Worm (Caenorhabditis elegans) whole organism, late embryonic: ENCODE measurements around the gene B0001.8.

Experiments
- C08G9.2 ChIP-seq: sonication (generic microtip); optimal IDR thresholded peaks from 2 replicates; lab custom pipeline; 2016; ENCODE audit warnings: mild to moderate bottlenecking, missing genetic modification characterization, moderate library complexity, missing compliant biosample characterization
- K02D7.2 ChIP-seq: sonication (generic microtip); optimal IDR thresholded peaks from 2 replicates; lab custom pipeline; 2017; ENCODE audit warnings: mild to moderate bottlenecking, missing genetic modification characterization, missing compliant biosample characterization
- K09A11.1 ChIP-seq: sonication (generic microtip); optimal IDR thresholded peaks from 2 replicates; lab custom pipeline; 2017; ENCODE audit warnings: antibody characterized with exemption, mild to moderate bottlenecking, missing genetic modification characterization, missing compliant biosample characterization; ENCODE audit not compliant: insufficient read depth
- Y22D7AL.16 ChIP-seq: sonication (generic microtip); optimal IDR thresholded peaks from 2 replicates; lab custom pipeline; 2016; ENCODE audit warnings: missing genetic modification characterization, missing compliant biosample characterization
- ama-1 ChIP-seq: fragments of 150-350 bp; optimal IDR thresholded peaks from 2 replicates; lab custom pipeline; 2014
- ceh-14 ChIP-seq: sonication (generic microtip); optimal IDR thresholded peaks from 2 replicates; lab custom pipeline; 2016; ENCODE audit warnings: missing genotype, missing genetic modification characterization, missing compliant biosample characterization
- ceh-19 ChIP-seq: fragments of 200-800 bp; sonication (Bioruptor generic); optimal IDR thresholded peaks from 2 replicates; lab custom pipeline; 2018; ENCODE audit warnings: mild to moderate bottlenecking, missing genetic modification characterization, missing compliant biosample characterization
- ceh-24 ChIP-seq: sonication (generic microtip); optimal IDR thresholded peaks from 2 replicates; lab custom pipeline; 2016; ENCODE audit warnings: mild to moderate bottlenecking, missing genetic modification characterization, missing compliant biosample characterization
- ceh-31 ChIP-seq: sonication (generic microtip); optimal IDR thresholded peaks from 2 replicates; lab custom pipeline; 2016; ENCODE audit warnings: missing genetic modification characterization, missing compliant biosample characterization
- ceh-34 ChIP-seq: sonication (generic microtip); optimal IDR thresholded peaks from 2 replicates; lab custom pipeline; 2016; ENCODE audit warnings: mild to moderate bottlenecking, missing genetic modification characterization, missing compliant biosample characterization
- ceh-45 ChIP-seq: fragments of 200-800 bp; sonication (Bioruptor generic); IDR thresholded peaks from 2 replicates; pipeline ENCODE4 v1.3.6; 2022; ENCODE audit warnings: missing genetic modification reagents, missing genetic modification characterization, missing compliant biosample characterization
- ceh-48 ChIP-seq: sonication (generic microtip); optimal IDR thresholded peaks from 2 replicates; lab custom pipeline; 2016; ENCODE audit warnings: missing genetic modification characterization, inconsistent platforms, missing compliant biosample characterization
- che-1 ChIP-seq: sonication (generic microtip); optimal IDR thresholded peaks from 2 replicates; lab custom pipeline; 2016; ENCODE audit warnings: mild to moderate bottlenecking, missing genetic modification characterization, missing compliant biosample characterization
- dmd-4 ChIP-seq: sonication (generic microtip); optimal IDR thresholded peaks from 2 replicates; lab custom pipeline; 2016; ENCODE audit warnings: borderline replicate concordance, missing genetic modification characterization, missing compliant biosample characterization
- dve-1 ChIP-seq: sonication (generic microtip); optimal IDR thresholded peaks from 2 replicates; lab custom pipeline; 2017; ENCODE audit warnings: antibody characterized with exemption, mild to moderate bottlenecking, missing genetic modification characterization, missing compliant biosample characterization
- elt-2 ChIP-seq: sonication (generic microtip); optimal IDR thresholded peaks from 2 replicates; lab custom pipeline; 2016; ENCODE audit warnings: missing genetic modification reagents, missing genetic modification characterization, missing compliant biosample characterization
- ets-4 ChIP-seq: sonication (generic microtip); optimal IDR thresholded peaks from 2 replicates; lab custom pipeline; 2016; ENCODE audit warnings: missing genetic modification characterization, missing compliant biosample characterization
- fkh-10 ChIP-seq: fragments of 150-350 bp; optimal IDR thresholded peaks from 2 replicates; lab custom pipeline; 2014; ENCODE audit warnings: missing biosample characterization, missing genetic modification reagents, missing genetic modification characterization
- hlh-13 ChIP-seq: fragments of 200-800 bp; sonication (Bioruptor generic); optimal IDR thresholded peaks from 2 replicates; lab custom pipeline; 2018; ENCODE audit warnings: mild to moderate bottlenecking, missing genetic modification characterization, missing compliant biosample characterization
- hlh-8 ChIP-seq: sonication (generic microtip); optimal IDR thresholded peaks from 2 replicates; lab custom pipeline; 2016; ENCODE audit warnings: missing genotype, missing genetic modification characterization, missing compliant biosample characterization
- lin-11 ChIP-seq: fragments of 200-800 bp; sonication (Bioruptor generic); optimal IDR thresholded peaks from 2 replicates; lab custom pipeline; 2018; ENCODE audit warnings: mild to moderate bottlenecking, missing genetic modification characterization, missing compliant biosample characterization
- mec-3 ChIP-seq: sonication (generic microtip); optimal IDR thresholded peaks from 2 replicates; lab custom pipeline; 2016; ENCODE audit warnings: borderline replicate concordance, missing genetic modification characterization, missing compliant biosample characterization
- nfya-1 ChIP-seq: sonication (generic microtip); optimal IDR thresholded peaks from 2 replicates; lab custom pipeline; 2017; ENCODE audit warnings: missing genetic modification characterization, mild to moderate bottlenecking, missing compliant biosample characterization, antibody characterized with exemption, moderate library complexity
- npax-4 ChIP-seq: sonication (generic microtip); optimal IDR thresholded peaks from 2 replicates; lab custom pipeline; 2016; ENCODE audit warnings: missing genetic modification characterization, missing compliant biosample characterization
- pax-1 ChIP-seq: fragments of 150-350 bp; optimal IDR thresholded peaks from 2 replicates; lab custom pipeline; 2014; ENCODE audit warnings: missing biosample characterization, missing genetic modification characterization
- pha-2 ChIP-seq: sonication (generic microtip); optimal IDR thresholded peaks from 2 replicates; lab custom pipeline; 2017; ENCODE audit warnings: mild to moderate bottlenecking, missing genetic modification characterization, missing compliant biosample characterization
- pqm-1 ChIP-seq: sonication (generic microtip); optimal IDR thresholded peaks from 2 replicates; lab custom pipeline; 2016; ENCODE audit warnings: missing genetic modification characterization, missing compliant biosample characterization
- pros-1 ChIP-seq: fragments of 150-350 bp; optimal IDR thresholded peaks from 2 replicates; lab custom pipeline; 2014; ENCODE audit warnings: missing biosample characterization, missing genetic modification reagents, missing genetic modification characterization
- sdc-2 ChIP-seq: sonication (generic microtip); optimal IDR thresholded peaks from 2 replicates; lab custom pipeline; 2016; ENCODE audit warnings: missing genotype, missing genetic modification characterization, missing compliant biosample characterization
- syd-9 ChIP-seq: sonication (generic microtip); optimal IDR thresholded peaks from 2 replicates; lab custom pipeline; 2016; ENCODE audit warnings: mild to moderate bottlenecking, missing genetic modification characterization, moderate library complexity, missing compliant biosample characterization
- tbx-2 ChIP-seq: sonication (generic microtip); optimal IDR thresholded peaks from 2 replicates; lab custom pipeline; 2016; ENCODE audit warnings: missing genetic modification characterization, missing compliant biosample characterization
- tbx-7 ChIP-seq: sonication (generic microtip); optimal IDR thresholded peaks from 2 replicates; lab custom pipeline; 2016; ENCODE audit warnings: missing genotype, missing genetic modification characterization, missing compliant biosample characterization
- unc-3 ChIP-seq, 2 experiments: fragments of 200-800 bp in 1 of 2; sonication (Bioruptor generic) in 1 of 2; sonication (generic microtip) in 1 of 2; conservative IDR thresholded peaks in 1 of 2; optimal IDR thresholded peaks in 1 of 2; 2 replicates each; pipeline versions ENCODE4 v1.3.6 to Lab custom; 2016 to 2022; ENCODE audit warnings: missing compliant biosample characterization in 2 of 2, missing genetic modification characterization in 2 of 2, missing genetic modification reagents in 1 of 2
- unc-55 ChIP-seq: sonication (generic microtip); optimal IDR thresholded peaks from 2 replicates; lab custom pipeline; 2017; ENCODE audit warnings: missing biosample characterization, missing genetic modification reagents, missing genetic modification characterization
- unc-86 ChIP-seq: sonication (generic microtip); optimal IDR thresholded peaks from 2 replicates; lab custom pipeline; 2016; ENCODE audit warnings: missing genetic modification characterization, missing compliant biosample characterization
- zip-5 ChIP-seq: sonication (generic microtip); optimal IDR thresholded peaks from 2 replicates; lab custom pipeline; 2016; ENCODE audit warnings: missing genetic modification characterization, missing compliant biosample characterization

The B0001.8 gene

ce11 chrIV:12096479-12096878, 44.4 kb downstream of the B0001.8 start, which contains the start of gene mon-2:
Gene mon-2, plus strand, starts transcription at chrIV:12096779.
- no peak for TF ChIP-seq sdc-2
- no peak for TF ChIP-seq unc-3 (GFP tag; conservative IDR thresholded peaks at IDR 0.05; lab: Robert Waterston, UW)
- TF ChIP-seq unc-3 (tag; optimal IDR thresholded peaks at IDR 0.05; lab: Kevin White, UChicago), result no peak
- no peak for TF ChIP-seq Y22D7AL.16 (tag; lab: Kevin White, UChicago)
- TF ChIP-seq ama-1 (lab: Kevin White, UChicago), result no peak
- no peak for TF ChIP-seq ceh-31 (tag; lab: Kevin White, UChicago)
- no peak for TF ChIP-seq dmd-4 (tag; lab: Kevin White, UChicago)
- no peak for TF ChIP-seq elt-2
- no peak for TF ChIP-seq nfya-1 (tag; lab: Kevin White, UChicago)
- no peak for TF ChIP-seq C08G9.2
- no peak for TF ChIP-seq che-1
- TF ChIP-seq fkh-10 (GFP tag; lab: Kevin White, UChicago), result no peak
- TF ChIP-seq K02D7.2, result no peak
- no peak for TF ChIP-seq tbx-7 (tag; lab: Kevin White, UChicago)
- TF ChIP-seq ceh-34, result no peak
- TF ChIP-seq zip-5 (tag; lab: Kevin White, UChicago), result no peak
- no peak for TF ChIP-seq ceh-45 (GFP tag; lab: Robert Waterston, UW)
- no peak for TF ChIP-seq ceh-14 (tag; lab: Kevin White, UChicago)
- no peak for TF ChIP-seq pros-1 (tag; lab: Kevin White, UChicago)
- TF ChIP-seq pqm-1 (tag; lab: Kevin White, UChicago), result no peak

- TF ChIP-seq pha-2 (tag; lab: Kevin White, UChicago) (no peak), zip-5 (tag; lab: Kevin White, UChicago) (peak; percentile 16), ceh-48 (tag; lab: Kevin White, UChicago) (peak; percentile 47), ceh-31 (tag; lab: Kevin White, UChicago) (peak; percentile 10)
Observed at ce11 chrIV:12093819-12094218, 47.0 kb downstream of the B0001.8 start, which contains the start of gene F11A10.5. Gene F11A10.5, plus strand, starts transcription at chrIV:12094119.

- TF ChIP-seq syd-9 (tag; lab: Kevin White, UChicago) (no peak), tbx-2 (no peak), K02D7.2 (no peak), fkh-10 (GFP tag; lab: Kevin White, UChicago) (no peak), ceh-45 (GFP tag; lab: Robert Waterston, UW) (no peak), pros-1 (tag; lab: Kevin White, UChicago) (no peak), mec-3 (tag; lab: Kevin White, UChicago) (no peak), npax-4 (no peak), ceh-14 (tag; lab: Kevin White, UChicago) (no peak), nfya-1 (tag; lab: Kevin White, UChicago) (no peak), unc-3 (GFP tag; conservative IDR thresholded peaks at IDR 0.05; lab: Robert Waterston, UW) (no peak), unc-3 (tag; optimal IDR thresholded peaks at IDR 0.05; lab: Kevin White, UChicago) (no peak), pha-2 (tag; lab: Kevin White, UChicago) (no peak), hlh-8 (tag; lab: Kevin White, UChicago) (no peak), unc-55 (no peak), zip-5 (tag; lab: Kevin White, UChicago) (no peak)
Observed at ce11 chrIV:12093384-12093783, 47.5 kb downstream of the B0001.8 start, which contains the start of gene cpsf-4. Gene cpsf-4, minus strand, starts transcription at chrIV:12093445.

- TF ChIP-seq hlh-13 (GFP tag; lab: Kevin White, UChicago) (no peak), lin-11 (tag; lab: Kevin White, UChicago) (no peak), K09A11.1 (tag; lab: Kevin White, UChicago) (no peak)
Observed at ce11 chrIV:12092113-12092512, 48.7 kb downstream of the B0001.8 start, which contains the start of gene mig-32. Gene mig-32, minus strand, starts transcription at chrIV:12092213.

ce11 chrIV:12089551-12089950, 51.3 kb downstream of the B0001.8 start, which contains the start of gene F11A10.6:
Gene F11A10.6, minus strand, starts transcription at chrIV:12089651.
- TF ChIP-seq ceh-19 (GFP tag; lab: Kevin White, UChicago), result no peak
- TF ChIP-seq C08G9.2, result no peak
- no peak for TF ChIP-seq unc-86 (tag; lab: Kevin White, UChicago)
- TF ChIP-seq hlh-8 (tag; lab: Kevin White, UChicago), result no peak
- no peak for TF ChIP-seq ets-4 (tag; lab: Kevin White, UChicago)
- no peak for TF ChIP-seq elt-2
- no peak for TF ChIP-seq unc-3 (GFP tag; conservative IDR thresholded peaks at IDR 0.05; lab: Robert Waterston, UW)
- no peak for TF ChIP-seq unc-3 (tag; optimal IDR thresholded peaks at IDR 0.05; lab: Kevin White, UChicago)
- TF ChIP-seq pha-2 (tag; lab: Kevin White, UChicago), result no peak
- no peak for TF ChIP-seq pax-1 (tag; lab: Kevin White, UChicago)
- TF ChIP-seq ceh-45 (GFP tag; lab: Robert Waterston, UW), result no peak
- TF ChIP-seq syd-9 (tag; lab: Kevin White, UChicago), result no peak
- TF ChIP-seq dve-1 (tag; lab: Kevin White, UChicago), result no peak
- TF ChIP-seq ceh-24 (tag; lab: Kevin White, UChicago), result no peak
- no peak for TF ChIP-seq ceh-34
- TF ChIP-seq lin-11 (tag; lab: Kevin White, UChicago), result no peak
- TF ChIP-seq ceh-31 (tag; lab: Kevin White, UChicago), result no peak
- no peak for TF ChIP-seq K02D7.2
- TF ChIP-seq hlh-13 (GFP tag; lab: Kevin White, UChicago), result no peak
- no peak for TF ChIP-seq Y22D7AL.16 (tag; lab: Kevin White, UChicago)
- TF ChIP-seq, all 69 proteins: peak for 0
